Worm (Caenorhabditis elegans) whole organism, late embryonic: Measurements from ENCODE around the gene rps-1.

Experiments
- C08G9.2 ChIP-seq: sonication (generic microtip); optimal IDR thresholded peaks from 2 replicates; lab custom pipeline; 2016; ENCODE audit warnings: mild to moderate bottlenecking, missing genetic modification characterization, moderate library complexity, missing compliant biosample characterization
- C38D4.7 ChIP-seq: fragments of 200-800 bp; sonication (Bioruptor generic); optimal IDR thresholded peaks from 2 replicates; lab custom pipeline; 2018; ENCODE audit warnings: mild to moderate bottlenecking, missing genetic modification characterization, moderate library complexity, missing compliant biosample characterization
- K02D7.2 ChIP-seq: sonication (generic microtip); optimal IDR thresholded peaks from 2 replicates; lab custom pipeline; 2017; ENCODE audit warnings: mild to moderate bottlenecking, missing genetic modification characterization, missing compliant biosample characterization
- Y22D7AL.16 ChIP-seq: sonication (generic microtip); optimal IDR thresholded peaks from 2 replicates; lab custom pipeline; 2016; ENCODE audit warnings: missing genetic modification characterization, missing compliant biosample characterization
- ahr-1 ChIP-seq: sonication (generic microtip); optimal IDR thresholded peaks from 2 replicates; lab custom pipeline; 2016; ENCODE audit warnings: missing genetic modification characterization, missing compliant biosample characterization
- ama-1 ChIP-seq: fragments of 150-350 bp; optimal IDR thresholded peaks from 2 replicates; lab custom pipeline; 2014
- ceh-14 ChIP-seq: sonication (generic microtip); optimal IDR thresholded peaks from 2 replicates; lab custom pipeline; 2016; ENCODE audit warnings: missing genotype, missing genetic modification characterization, missing compliant biosample characterization
- ceh-18 ChIP-seq: sonication (generic microtip); optimal IDR thresholded peaks from 2 replicates; lab custom pipeline; 2016; ENCODE audit warnings: missing genetic modification characterization, missing compliant biosample characterization
- ceh-22 ChIP-seq: sonication (generic microtip); optimal IDR thresholded peaks from 2 replicates; lab custom pipeline; 2017; ENCODE audit warnings: missing biosample characterization, missing genetic modification characterization
- ceh-24 ChIP-seq: sonication (generic microtip); optimal IDR thresholded peaks from 2 replicates; lab custom pipeline; 2016; ENCODE audit warnings: mild to moderate bottlenecking, missing genetic modification characterization, missing compliant biosample characterization
- ceh-31 ChIP-seq: sonication (generic microtip); optimal IDR thresholded peaks from 2 replicates; lab custom pipeline; 2016; ENCODE audit warnings: missing genetic modification characterization, missing compliant biosample characterization
- ceh-34 ChIP-seq: sonication (generic microtip); optimal IDR thresholded peaks from 2 replicates; lab custom pipeline; 2016; ENCODE audit warnings: mild to moderate bottlenecking, missing genetic modification characterization, missing compliant biosample characterization
- ceh-45 ChIP-seq: fragments of 200-800 bp; sonication (Bioruptor generic); IDR thresholded peaks from 2 replicates; pipeline ENCODE4 v1.3.6; 2022; ENCODE audit warnings: missing genetic modification reagents, missing genetic modification characterization, missing compliant biosample characterization
- ceh-6 ChIP-seq: fragments of 200-800 bp; sonication (Bioruptor generic); optimal IDR thresholded peaks from 2 replicates; lab custom pipeline; 2018; ENCODE audit warnings: mild to moderate bottlenecking, missing genetic modification characterization, missing compliant biosample characterization
- ceh-9 ChIP-seq: sonication (generic microtip); optimal IDR thresholded peaks from 2 replicates; lab custom pipeline; 2016; ENCODE audit warnings: mild to moderate bottlenecking, missing genetic modification characterization, inconsistent platforms, missing compliant biosample characterization
- dve-1 ChIP-seq: sonication (generic microtip); optimal IDR thresholded peaks from 2 replicates; lab custom pipeline; 2017; ENCODE audit warnings: antibody characterized with exemption, mild to moderate bottlenecking, missing genetic modification characterization, missing compliant biosample characterization
- elt-2 ChIP-seq: sonication (generic microtip); optimal IDR thresholded peaks from 2 replicates; lab custom pipeline; 2016; ENCODE audit warnings: missing genetic modification reagents, missing genetic modification characterization, missing compliant biosample characterization
- ets-4 ChIP-seq: sonication (generic microtip); optimal IDR thresholded peaks from 2 replicates; lab custom pipeline; 2016; ENCODE audit warnings: missing genetic modification characterization, missing compliant biosample characterization
- fax-1 ChIP-seq: sonication (generic microtip); optimal IDR thresholded peaks from 2 replicates; lab custom pipeline; 2016; ENCODE audit warnings: missing genotype, missing genetic modification characterization, missing compliant biosample characterization
- fkh-10 ChIP-seq: fragments of 150-350 bp; optimal IDR thresholded peaks from 2 replicates; lab custom pipeline; 2014; ENCODE audit warnings: missing biosample characterization, missing genetic modification reagents, missing genetic modification characterization
- fkh-6 ChIP-seq: sonication (generic microtip); optimal IDR thresholded peaks from 2 replicates; lab custom pipeline; 2016; ENCODE audit warnings: missing genetic modification characterization, missing compliant biosample characterization
- hlh-13 ChIP-seq: fragments of 200-800 bp; sonication (Bioruptor generic); optimal IDR thresholded peaks from 2 replicates; lab custom pipeline; 2018; ENCODE audit warnings: mild to moderate bottlenecking, missing genetic modification characterization, missing compliant biosample characterization
- hlh-30 ChIP-seq: sonication (generic microtip); optimal IDR thresholded peaks from 2 replicates; lab custom pipeline; 2017; ENCODE audit warnings: antibody characterized with exemption, missing genetic modification characterization, missing compliant biosample characterization; ENCODE audit not compliant: insufficient read depth
- lim-6 ChIP-seq: sonication (generic microtip); optimal IDR thresholded peaks from 2 replicates; lab custom pipeline; 2016; ENCODE audit warnings: missing genetic modification characterization, missing compliant biosample characterization
- nfya-1 ChIP-seq: sonication (generic microtip); optimal IDR thresholded peaks from 2 replicates; lab custom pipeline; 2017; ENCODE audit warnings: missing genetic modification characterization, mild to moderate bottlenecking, missing compliant biosample characterization, antibody characterized with exemption, moderate library complexity
- odd-2 ChIP-seq: sonication (generic microtip); optimal IDR thresholded peaks from 2 replicates; lab custom pipeline; 2017; ENCODE audit warnings: antibody characterized with exemption, mild to moderate bottlenecking, missing genetic modification characterization, missing compliant biosample characterization
- pha-2 ChIP-seq: sonication (generic microtip); optimal IDR thresholded peaks from 2 replicates; lab custom pipeline; 2017; ENCODE audit warnings: mild to moderate bottlenecking, missing genetic modification characterization, missing compliant biosample characterization
- pha-4 ChIP-seq: fragments of 150-350 bp; optimal IDR thresholded peaks from 2 replicates; lab custom pipeline; 2018; ENCODE audit warnings: missing biosample characterization, missing genetic modification reagents, missing genetic modification characterization
- pros-1 ChIP-seq: fragments of 150-350 bp; optimal IDR thresholded peaks from 2 replicates; lab custom pipeline; 2014; ENCODE audit warnings: missing biosample characterization, missing genetic modification reagents, missing genetic modification characterization
- rnt-1 ChIP-seq: sonication (generic microtip); optimal IDR thresholded peaks from 2 replicates; lab custom pipeline; 2016; ENCODE audit warnings: missing genetic modification characterization, missing compliant biosample characterization
- sox-4 ChIP-seq: sonication (generic microtip); optimal IDR thresholded peaks from 2 replicates; lab custom pipeline; 2017; ENCODE audit warnings: mild to moderate bottlenecking, missing genetic modification characterization, inconsistent platforms, missing compliant biosample characterization
- syd-9 ChIP-seq: sonication (generic microtip); optimal IDR thresholded peaks from 2 replicates; lab custom pipeline; 2016; ENCODE audit warnings: mild to moderate bottlenecking, missing genetic modification characterization, moderate library complexity, missing compliant biosample characterization
- tbx-2 ChIP-seq: sonication (generic microtip); optimal IDR thresholded peaks from 2 replicates; lab custom pipeline; 2016; ENCODE audit warnings: missing genetic modification characterization, missing compliant biosample characterization
- tbx-7 ChIP-seq: sonication (generic microtip); optimal IDR thresholded peaks from 2 replicates; lab custom pipeline; 2016; ENCODE audit warnings: missing genotype, missing genetic modification characterization, missing compliant biosample characterization
- ttx-3 ChIP-seq: sonication (generic microtip); optimal IDR thresholded peaks from 2 replicates; lab custom pipeline; 2016; ENCODE audit warnings: missing genetic modification reagents, missing genetic modification characterization, missing compliant biosample characterization
- unc-55 ChIP-seq: sonication (generic microtip); optimal IDR thresholded peaks from 2 replicates; lab custom pipeline; 2017; ENCODE audit warnings: missing biosample characterization, missing genetic modification reagents, missing genetic modification characterization
- ztf-16 ChIP-seq: sonication (generic microtip); optimal IDR thresholded peaks from 2 replicates; lab custom pipeline; 2017; ENCODE audit warnings: missing genetic modification characterization, missing compliant biosample characterization

rps-1 gene

DNA sequence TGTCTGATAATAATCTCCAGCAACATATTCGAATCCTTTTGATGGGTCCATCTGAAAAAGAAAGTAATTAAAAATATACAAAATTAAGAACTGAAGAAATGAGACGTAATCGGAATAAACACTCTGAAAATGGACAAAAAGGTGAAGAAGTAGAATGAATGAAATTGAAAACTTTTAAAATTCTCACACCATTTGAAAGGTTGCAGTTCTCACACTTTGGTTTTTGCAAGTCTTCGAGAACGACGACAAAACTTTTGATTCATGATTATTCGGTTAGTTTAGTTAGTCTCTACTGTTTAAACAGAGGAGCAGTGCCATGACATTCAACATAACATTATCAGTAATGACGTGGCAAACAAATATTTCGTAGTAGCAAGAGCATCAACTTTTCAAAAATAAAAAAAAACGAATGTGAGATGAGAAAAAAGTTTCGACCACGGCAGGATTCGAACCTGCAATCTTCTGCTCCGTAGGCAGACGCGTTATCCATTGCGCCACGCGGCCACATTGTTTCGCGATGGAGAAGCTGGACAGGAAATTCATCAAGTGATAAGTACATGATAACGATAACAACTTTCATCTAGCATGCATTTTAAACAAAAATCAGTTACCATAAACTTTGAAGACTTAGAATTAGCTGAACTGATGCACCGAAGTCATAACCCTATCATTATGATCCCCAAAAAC lies 25.7 kb upstream of the rps-1 start, which contains the start of gene ceh-43:
ceh-43 (minus strand) TSS at position 51 of the 687 bp plus-strand sequence.
- TF ChIP-seq K02D7.2 (tag; lab: Kevin White, UChicago) (no peak), sox-4 (tag; lab: Kevin White, UChicago) (no peak), ceh-9 (no peak), ttx-3 (tag; lab: Kevin White, UChicago) (no peak), tbx-7 (tag; lab: Kevin White, UChicago) (no peak), odd-2 (tag; lab: Kevin White, UChicago) (no peak), ahr-1 (tag; lab: Kevin White, UChicago) (no peak), pha-2 (tag; lab: Kevin White, UChicago) (no peak), fkh-6 (tag; lab: Kevin White, UChicago) (no peak), elt-2 (tag; lab: Kevin White, UChicago) (no peak), ceh-6 (GFP tag; lab: Kevin White, UChicago) (no peak), ceh-22 (no peak)

- TF ChIP-seq nfya-1 (tag; lab: Kevin White, UChicago) (peak; percentile 66), pha-4 (no peak), rnt-1 (tag; lab: Kevin White, UChicago) (no peak), ceh-18 (tag; lab: Kevin White, UChicago) (no peak), ceh-45 (GFP tag; lab: Robert Waterston, UW) (no peak), unc-55 (GFP tag; lab: Kevin White, UChicago) (no peak), ceh-31 (tag; lab: Kevin White, UChicago) (peak; percentile 79), C08G9.2 (tag; lab: Kevin White, UChicago) (no peak), ztf-16 (tag; lab: Kevin White, UChicago) (no peak), Y22D7AL.16 (tag; lab: Kevin White, UChicago) (no peak), tbx-2 (tag; lab: Kevin White, UChicago) (peak; percentile 11), fkh-6 (tag; lab: Kevin White, UChicago) (peak; percentile 40), ceh-14 (tag; lab: Kevin White, UChicago) (no peak), fkh-10 (no peak), hlh-30 (tag; lab: Kevin White, UChicago) (no peak), pros-1 (no peak)
- TF ChIP-seq, all 69 proteins: peak for 4
These were observed 24.8 kb upstream of the rps-1 start for ce11 chrIII:4450773-4451423.

ce11 chrIII:4452749-4453148 lies 23.0 kb upstream of the rps-1 start:
- TF ChIP-seq ahr-1 (tag; lab: Kevin White, UChicago) (no peak), ceh-31 (tag; lab: Kevin White, UChicago) (peak; percentile 66), ceh-34 (no peak), ceh-9 (no peak)
- TF ChIP-seq, all 69 proteins: peak for 1

DNA sequence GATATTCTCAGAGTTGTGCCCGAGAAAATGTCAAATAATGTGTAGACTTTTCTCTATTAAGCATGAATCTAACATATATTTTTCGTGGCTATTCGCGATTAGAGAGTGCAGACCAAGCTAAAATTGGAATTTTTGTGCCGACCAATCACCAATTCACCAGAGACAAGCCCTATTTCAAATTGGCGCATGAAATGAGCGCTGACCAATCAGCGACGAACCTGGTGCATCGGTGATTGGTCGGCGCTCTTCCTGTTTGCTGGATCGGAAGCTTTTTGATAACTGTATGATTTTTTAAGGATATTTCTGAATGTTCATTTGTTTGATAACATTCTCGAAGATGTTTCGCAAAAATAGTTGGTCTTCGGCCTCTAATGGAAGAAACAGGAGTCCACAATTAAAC lies 22.4 kb upstream of the rps-1 start:
- TF ChIP-seq nfya-1 (tag; lab: Kevin White, UChicago) (peak; percentile 91), ets-4 (tag; lab: Kevin White, UChicago) (no peak)

- no peak for TF ChIP-seq C38D4.7 (GFP tag; lab: Kevin White, UChicago)
- TF ChIP-seq hlh-30 (tag; lab: Kevin White, UChicago): no peak
- TF ChIP-seq hlh-13 (GFP tag; lab: Kevin White, UChicago): no peak
- TF ChIP-seq fax-1 (tag; lab: Kevin White, UChicago): no peak
- no peak for TF ChIP-seq lim-6 (tag; lab: Kevin White, UChicago)
- TF ChIP-seq dve-1 (tag; lab: Kevin White, UChicago): no peak
- TF ChIP-seq ets-4 (tag; lab: Kevin White, UChicago): no peak
- no peak for TF ChIP-seq fkh-10
- no peak for TF ChIP-seq C08G9.2 (tag; lab: Kevin White, UChicago)
- no peak for TF ChIP-seq ceh-24 (tag; lab: Kevin White, UChicago)
- TF ChIP-seq fkh-6 (tag; lab: Kevin White, UChicago): no peak
- TF ChIP-seq ama-1 (lab: Kevin White, UChicago): no peak
- no peak for TF ChIP-seq syd-9 (tag; lab: Kevin White, UChicago)
- TF ChIP-seq elt-2 (tag; lab: Kevin White, UChicago): no peak
- no peak for TF ChIP-seq ttx-3 (tag; lab: Kevin White, UChicago)
- TF ChIP-seq ceh-14 (tag; lab: Kevin White, UChicago): no peak
These were observed 21.9 kb upstream of the rps-1 start for ce11 chrIII:4453768-4454167.
